Worm (Caenorhabditis elegans): Measurements from ENCODE around the gene T11F9.7.
"Not testable (repeated sequence)": the region's sequence is repeated elsewhere in the genome, so short reads cannot be mapped to it uniquely, and the experiment has no call there.

The T11F9.7 gene

DNA sequence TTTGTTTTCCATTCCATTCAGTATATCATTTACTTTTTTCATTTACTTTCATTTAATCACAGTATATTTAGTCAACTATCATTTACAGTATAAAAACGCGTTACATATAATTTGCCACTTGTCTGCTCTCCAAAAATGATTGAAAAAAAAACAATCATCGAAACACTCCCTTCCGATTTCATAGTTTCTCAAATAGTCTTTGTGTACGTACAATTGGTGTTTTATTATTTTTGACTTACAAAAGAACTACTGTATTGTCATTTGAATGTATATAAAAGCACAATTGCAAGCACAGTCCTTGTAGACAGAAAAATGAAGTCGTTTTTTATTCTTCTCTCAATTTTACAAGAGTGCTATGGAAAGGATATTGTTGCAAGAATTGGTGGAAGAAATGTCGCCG, 1.3 kb upstream of the T11F9.7 start, which contains the start of gene nas-22:
Gene nas-22, plus strand, starts transcription at position 301 of the 400 bp plus-strand sequence.
- no peak for TF ChIP-seq unc-62 (GFP tag; optimal IDR thresholded peaks at IDR 0.05)

DNA sequence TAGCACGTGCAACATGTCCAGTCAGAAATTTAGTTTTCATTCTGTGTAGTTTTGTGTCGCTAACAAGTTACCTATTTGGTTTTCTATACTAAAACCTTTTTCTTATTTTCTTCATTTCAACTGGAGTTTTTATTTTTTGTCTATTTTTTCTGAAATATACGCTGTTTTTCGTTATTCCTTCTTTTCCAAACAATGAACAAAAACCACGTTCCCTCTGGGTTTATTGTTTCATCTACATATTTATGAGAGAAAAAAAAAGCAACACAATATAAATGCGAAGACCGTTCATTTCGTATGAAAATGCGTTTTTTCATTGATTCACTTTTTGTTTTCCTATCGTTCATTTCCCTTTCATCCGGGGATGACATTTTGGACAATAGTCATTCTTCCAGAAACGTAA, 3.7 kb downstream of the T11F9.7 start, which contains the start of gene T11F9.22:
Gene T11F9.22, plus strand, starts transcription at position 301 of the 400 bp plus-strand sequence.
- TF ChIP-seq unc-62 (GFP tag; optimal IDR thresholded peaks at IDR 0.05): no peak

ce11 chrV:11480734-11481133, 5.0 kb downstream of the T11F9.7 start, which contains the start of gene T11F9.14:
Gene T11F9.14 (minus strand): TSS chrV:11480834.
- not testable (repeated sequence) for TF ChIP-seq unc-62 (GFP tag; optimal IDR thresholded peaks at IDR 0.05)

ce11 chrV:11483580-11484092, 7.9 kb downstream of the T11F9.7 start, which contains the start of gene col-157:
Gene col-157 (plus strand): TSS chrV:11484042.
- TF ChIP-seq unc-62 (GFP tag; optimal IDR thresholded peaks at IDR 0.05): not testable (repeated sequence)

- no peak for TF ChIP-seq unc-62 (GFP tag; optimal IDR thresholded peaks at IDR 0.05)
These were observed 8.7 kb downstream of the T11F9.7 start for ce11 chrV:11484404-11484803.

- no peak for TF ChIP-seq unc-62 (GFP tag; optimal IDR thresholded peaks at IDR 0.05)
These were observed 9.8 kb downstream of the T11F9.7 start, which contains the start of gene srh-1 for ce11 chrV:11485558-11485957. Gene srh-1 (plus strand): TSS chrV:11485858.

- TF ChIP-seq unc-62 (GFP tag; optimal IDR thresholded peaks at IDR 0.05): no peak
These were observed 10.9 kb downstream of the T11F9.7 start, which contains the start of gene T11F9.10 for ce11 chrV:11486680-11487079. Gene T11F9.10 (plus strand): TSS chrV:11486980.

- TF ChIP-seq unc-62 (GFP tag; optimal IDR thresholded peaks at IDR 0.05): no peak
These were observed 12.6 kb downstream of the T11F9.7 start for ce11 chrV:11488288-11488687.

ce11 chrV:11490382-11490781, 14.6 kb downstream of the T11F9.7 start, which contains the start of gene dhs-19:
Gene dhs-19 (minus strand): TSS chrV:11490482.
- TF ChIP-seq unc-62 (GFP tag; optimal IDR thresholded peaks at IDR 0.05): no peak

ce11 chrV:11492456-11492855, 16.7 kb downstream of the T11F9.7 start, which contains the start of gene T11F9.21:
Gene T11F9.21 (plus strand): TSS chrV:11492756.
- TF ChIP-seq unc-62 (GFP tag; optimal IDR thresholded peaks at IDR 0.05): no peak

DNA sequence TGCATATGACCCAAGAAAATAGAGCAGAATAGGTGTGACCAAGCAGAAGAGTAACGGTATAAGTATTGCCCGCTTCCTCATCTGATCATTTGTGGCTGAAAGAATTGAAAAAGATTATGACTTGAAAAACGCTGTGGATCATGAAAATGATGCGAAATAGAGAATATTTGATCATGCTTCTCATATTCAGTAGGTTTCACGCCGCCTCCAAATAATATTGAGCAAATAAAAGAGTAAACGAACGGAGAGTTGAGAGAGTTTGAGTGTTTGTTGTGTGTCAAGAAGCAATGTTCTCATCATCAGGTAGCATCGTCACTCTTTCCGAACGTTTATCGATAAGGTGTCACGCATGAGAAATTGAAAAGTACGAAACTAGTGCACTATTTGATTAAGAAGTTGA, 20.5 kb downstream of the T11F9.7 start, which contains the start of gene htrl-1:
Gene htrl-1, minus strand, starts transcription at position 101 of the 400 bp plus-strand sequence.
- TF ChIP-seq unc-62 (GFP tag; optimal IDR thresholded peaks at IDR 0.05): no peak

- no peak for TF ChIP-seq unc-62 (GFP tag; optimal IDR thresholded peaks at IDR 0.05)
These were observed 21.7 kb downstream of the T11F9.7 start for ce11 chrV:11497475-11497874.

DNA sequence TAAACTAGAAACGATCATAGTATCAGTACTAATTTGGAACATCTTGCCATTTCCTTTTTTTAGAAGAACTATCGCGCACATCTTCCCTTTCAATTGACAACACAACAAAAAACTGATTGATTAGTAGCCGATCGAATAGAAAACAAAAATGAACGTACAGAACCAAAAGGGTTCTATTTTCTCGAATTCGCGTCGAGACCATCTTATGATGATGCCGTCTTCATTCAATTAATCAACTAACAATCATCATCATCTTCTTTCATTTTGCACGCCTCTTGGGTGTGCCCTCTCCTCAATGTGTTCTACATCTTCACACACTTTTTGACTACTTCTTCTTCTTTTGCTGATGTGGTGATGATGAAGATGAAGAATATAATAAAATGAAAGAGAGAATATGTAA, 24.0 kb downstream of the T11F9.7 start:
- no peak for TF ChIP-seq unc-62 (GFP tag; optimal IDR thresholded peaks at IDR 0.05)

- no peak for TF ChIP-seq unc-62 (GFP tag; optimal IDR thresholded peaks at IDR 0.05)
These were observed 25.2 kb downstream of the T11F9.7 start for ce11 chrV:11500980-11501379.

DNA sequence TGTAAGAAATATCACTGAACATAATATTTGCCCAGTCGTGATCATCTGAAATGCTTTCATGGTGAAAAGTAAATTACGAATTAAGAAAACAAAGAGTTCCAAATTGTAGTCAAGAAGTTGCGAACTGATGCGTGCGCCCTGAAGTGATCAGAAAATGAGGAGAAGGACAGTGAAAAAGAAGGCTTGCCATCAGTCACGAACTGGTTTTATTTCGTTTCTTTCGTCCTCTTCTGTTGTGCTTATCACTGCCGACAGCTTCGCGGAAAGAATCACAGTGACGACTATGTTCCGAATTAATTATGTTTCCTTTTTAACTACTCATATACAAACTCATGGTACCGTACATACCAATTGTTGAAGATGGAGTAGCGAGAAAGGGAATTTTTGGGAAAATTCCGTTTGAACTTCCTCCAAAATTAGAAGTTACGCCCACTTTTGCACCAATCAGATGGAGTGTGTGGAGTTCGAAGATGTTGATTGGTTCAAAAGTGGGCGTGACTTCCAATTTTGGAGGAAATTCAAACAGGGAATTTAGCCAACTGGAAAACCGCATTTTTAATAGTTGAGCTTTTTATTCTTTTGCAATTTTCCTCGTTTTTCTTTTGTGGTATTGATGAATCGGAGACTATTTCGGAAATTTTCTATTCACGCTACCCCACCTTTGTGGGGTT, 27.5 kb downstream of the T11F9.7 start, which contains the start of gene C55A6.12:
Gene C55A6.12, minus strand, starts transcription at position 51 of the 671 bp plus-strand sequence.
- no peak for TF ChIP-seq unc-62 (GFP tag; optimal IDR thresholded peaks at IDR 0.05)

- TF ChIP-seq unc-62 (GFP tag; optimal IDR thresholded peaks at IDR 0.05): not testable (repeated sequence)
These were observed 29.2 kb downstream of the T11F9.7 start, which contains the start of the genes C55A6.1 and C55A6.10 for ce11 chrV:11504853-11505397. Gene C55A6.1 (minus strand): TSS chrV:11504968. Gene C55A6.10 (plus strand): TSS chrV:11505347.
